Fruit fly (Drosophila melanogaster): Measurements from ENCODE around the gene pzg.
A peak's percentile ranks its signal among the peaks of the same experiment; 100 is the strongest.

Gene pzg

DNA sequence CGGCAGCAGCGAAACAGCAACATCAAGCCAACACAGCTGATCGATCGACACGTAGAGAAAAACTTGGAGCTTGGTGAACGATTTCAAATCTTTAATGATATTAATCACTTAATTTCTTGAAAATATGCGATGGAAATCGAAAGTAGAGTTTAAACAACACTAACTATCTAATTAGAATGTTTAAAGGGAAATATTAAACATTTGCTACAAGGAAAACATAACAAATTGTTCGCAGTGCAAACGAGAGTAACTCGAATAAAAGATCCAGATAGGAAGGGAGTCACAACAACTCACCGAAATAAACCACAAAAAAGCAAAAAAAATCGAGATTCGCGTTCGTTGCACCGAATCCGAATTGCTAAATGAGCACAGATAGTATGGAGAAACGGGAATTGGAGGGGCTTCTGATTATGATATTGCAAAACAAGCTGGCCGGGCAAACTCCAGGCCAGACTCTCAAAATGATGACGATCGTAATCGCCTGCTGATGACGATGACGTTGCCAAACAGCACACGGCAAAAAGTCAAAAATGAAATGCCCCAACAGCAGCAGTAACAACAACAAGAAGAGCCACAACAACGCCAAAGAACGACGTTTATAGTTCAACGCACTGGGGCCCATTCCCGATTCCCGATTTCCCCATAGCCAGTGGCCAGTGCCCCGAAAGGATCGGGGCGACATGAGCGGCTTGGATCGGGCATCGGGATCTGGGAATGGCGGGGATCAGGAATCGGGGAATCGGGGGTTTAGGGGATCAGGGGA lies 32.0 kb upstream of the pzg start (continued):
- TF ChIP-seq sob (GFP tag; IDR thresholded peaks at IDR 0.05) (0 out of 2 replicates have a peak, but pooled peaks have one; percentile 32), Max (GFP tag; optimal IDR thresholded peaks at IDR 0.05) (no peak), pho (GFP tag; optimal IDR thresholded peaks at IDR 0.05) (no peak), Lhr (GFP tag; optimal IDR thresholded peaks at IDR 0.05) (no peak), H15 (GFP tag; IDR thresholded peaks at IDR 0.05) (no peak), HLHmδ (GFP tag; optimal IDR thresholded peaks at IDR 0.05) (no peak), CG14667 (GFP tag; IDR thresholded peaks at IDR 0.05) (no peak), CG13287 (GFP tag; IDR thresholded peaks at IDR 0.05; ENCODE audit: partially characterized antibody) (no peak), dimm (GFP tag; IDR thresholded peaks at IDR 0.05) (no peak), z (GFP tag; IDR thresholded peaks at IDR 0.05) (no peak), CG11504 (tag; optimal IDR thresholded peaks at IDR 0.05) (peak; percentile 70), pfk (GFP tag; optimal IDR thresholded peaks at IDR 0.05) (no peak), CG8765 (GFP tag; IDR thresholded peaks at IDR 0.05) (no peak), Sry-β (GFP tag; optimal IDR thresholded peaks at IDR 0.05) (no peak), cwo (GFP tag; optimal IDR thresholded peaks at IDR 0.05) (no peak), D (optimal IDR thresholded peaks at IDR 0.05) (no peak), D (GFP tag; optimal IDR thresholded peaks at IDR 0.05) (no peak), Stat92E (GFP tag; optimal IDR thresholded peaks at IDR 0.05) (no peak), HLH3B (GFP tag; IDR thresholded peaks at IDR 0.05) (no peak), ems (GFP tag; optimal IDR thresholded peaks at IDR 0.05) (no peak), CG3407 (GFP tag; optimal IDR thresholded peaks at IDR 0.05) (no peak), Sox100B (GFP tag; optimal IDR thresholded peaks at IDR 0.05) (peak; percentile 41), CG7786 (GFP tag; optimal IDR thresholded peaks at IDR 0.05) (no peak), wdn (GFP tag; IDR thresholded peaks at IDR 0.05) (no peak), insv (GFP tag; optimal IDR thresholded peaks at IDR 0.05) (no peak), chif (GFP tag; optimal IDR thresholded peaks at IDR 0.05) (peak; percentile 36 to 52), crc (GFP tag; optimal IDR thresholded peaks at IDR 0.05) (no peak), Atf-2 (GFP tag; optimal IDR thresholded peaks at IDR 0.05) (no peak), CG31388 (GFP tag; optimal IDR thresholded peaks at IDR 0.05) (no peak), CG1602 (GFP tag; optimal IDR thresholded peaks at IDR 0.05) (peak; percentile 19), CG9215 (GFP tag; IDR thresholded peaks at IDR 0.05) (no peak), CG10565 (GFP tag; optimal IDR thresholded peaks at IDR 0.05) (no peak), Awh (GFP tag; IDR thresholded peaks at IDR 0.05) (0 out of 2 replicates have a peak, but pooled peaks have one; percentile 47), chn (GFP tag; optimal IDR thresholded peaks at IDR 0.05) (no peak), kah (GFP tag; optimal IDR thresholded peaks at IDR 0.05) (no peak), BtbVII (GFP tag; optimal IDR thresholded peaks at IDR 0.05) (no peak), TFAM (GFP tag; optimal IDR thresholded peaks at IDR 0.05) (no peak), Six4 (GFP tag; optimal IDR thresholded peaks at IDR 0.05) (peak; percentile 10), chinmo (GFP tag; IDR thresholded peaks at IDR 0.05; ENCODE audit: partially characterized antibody) (0 out of 4 replicates have a peak, but pooled peaks have one; percentile 44), Mrtf (GFP tag; IDR thresholded peaks at IDR 0.05) (no peak), prd (optimal IDR thresholded peaks at IDR 0.05) (no peak), prd (GFP tag; IDR thresholded peaks at IDR 0.05) (peak; percentile 59; the same call in 1 of the 3 replicates), corto (GFP tag; optimal IDR thresholded peaks at IDR 0.05) (peak; percentile 99), Mad (GFP tag; optimal IDR thresholded peaks at IDR 0.05) (no peak), bigmax (GFP tag; optimal IDR thresholded peaks at IDR 0.05) (no peak), Sin3A (optimal IDR thresholded peaks at IDR 0.05) (no peak), Antp (GFP tag; optimal IDR thresholded peaks at IDR 0.05) (no peak), tin (GFP tag; optimal IDR thresholded peaks at IDR 0.05) (peak; percentile 35), Xbp1 (GFP tag; optimal IDR thresholded peaks at IDR 0.05) (peak; percentile 60), CG1603 (tag; optimal IDR thresholded peaks at IDR 0.05) (peak; percentile 67), pb (GFP tag; optimal IDR thresholded peaks at IDR 0.05) (no peak)

Data from whole organism, embryonic.